Fruit fly (Drosophila melanogaster) whole organism, larva: ENCODE measurements around the gene CG17198.

Experiments
- noc ChIP-seq: fragments of 200-800 bp; sonication (Bioruptor generic); optimal IDR thresholded peaks from 3 replicates; lab custom pipeline; 2019; ENCODE audit warnings: missing biosample characterization, mild to moderate bottlenecking, missing genetic modification characterization, moderate library complexity

The CG17198 gene

DNA sequence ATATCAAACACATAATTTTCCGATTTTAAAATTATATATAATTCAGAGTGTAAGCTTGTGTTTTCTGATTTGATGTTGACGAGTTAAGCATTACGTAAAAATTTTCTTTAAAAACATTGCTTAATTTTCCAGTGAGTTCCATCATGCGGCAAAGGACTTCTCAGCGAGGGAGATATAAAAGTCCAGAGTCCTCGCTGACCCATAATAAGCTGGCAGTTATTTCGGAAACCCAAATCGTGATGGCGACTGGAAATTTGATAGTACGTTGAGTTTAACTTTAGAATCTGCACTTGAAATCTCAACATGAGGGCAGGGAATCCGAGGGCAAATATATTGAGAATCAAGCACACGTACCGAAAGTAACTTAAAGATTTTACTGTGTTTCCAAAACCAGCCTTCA is at the start of gene CG17198, which contains the start of gene CG17197:
Gene CG17198, minus strand, starts transcription at position 101 of the 400 bp plus-strand sequence.
Gene CG17197, minus strand, starts transcription at position 101 of the 400 bp plus-strand sequence.
- no peak for TF ChIP-seq noc (tag; lab: Kevin White, UChicago)

- TF ChIP-seq noc (tag; lab: Kevin White, UChicago): no peak
These were observed 40.0 kb upstream of the CG17198 start, which contains the start of gene CG14354 for dm6 chr3R:25815179-25815578. TSS of gene CG14354 (plus strand) at chr3R:25815479.

dm6 chr3R:25811611-25812010 is 36.4 kb upstream of the CG17198 start, which contains the start of the genes Acam and CG17770:
TSS of gene Acam (plus strand) at chr3R:25811911.
TSS of gene CG17770 (plus strand) at chr3R:25811911.
- no peak for TF ChIP-seq noc (tag; lab: Kevin White, UChicago)

DNA sequence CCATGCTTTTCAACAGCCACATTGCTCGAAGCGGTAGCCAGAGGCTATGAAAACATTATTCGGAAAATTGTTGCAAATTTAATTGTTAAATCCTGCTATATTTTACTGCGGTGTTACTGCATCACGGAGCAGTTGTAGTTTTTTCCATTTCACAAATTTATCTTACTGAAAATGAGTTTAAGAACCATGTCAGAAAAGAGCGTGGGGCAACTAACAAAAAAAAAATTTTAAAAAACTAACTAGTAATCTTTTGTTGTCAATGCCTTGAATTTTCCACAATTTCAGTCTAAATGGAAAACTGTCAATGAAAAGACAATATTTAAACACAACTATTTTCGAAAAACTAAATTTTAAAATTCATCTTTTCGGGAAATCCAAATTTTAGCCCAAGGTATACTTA is 35.6 kb upstream of the CG17198 start, which contains the start of gene CG5024:
Gene CG5024, plus strand, starts transcription at position 301 of the 400 bp plus-strand sequence.
- TF ChIP-seq noc (tag; lab: Kevin White, UChicago): no peak

DNA sequence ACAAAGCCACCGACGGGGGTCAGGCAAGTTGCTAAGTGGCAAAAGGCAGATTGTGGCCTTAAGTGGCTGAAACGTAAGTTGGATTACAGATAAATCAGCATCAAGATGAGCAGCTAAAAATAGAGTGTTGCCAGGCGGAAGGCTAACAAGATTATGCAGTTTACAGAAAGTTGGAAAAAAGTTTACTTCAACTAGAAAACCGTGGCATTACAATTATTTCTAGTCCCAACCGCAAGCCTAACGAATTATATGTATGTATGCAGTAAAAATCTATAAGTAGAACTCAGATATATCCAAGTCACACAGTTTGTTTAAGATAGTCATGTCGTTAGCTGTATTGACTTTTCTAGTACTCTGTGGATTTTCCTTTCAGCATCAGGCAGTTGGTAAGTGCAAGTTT is 31.0 kb upstream of the CG17198 start, which contains the start of gene BG642167:
Gene BG642167, plus strand, starts transcription at position 301 of the 400 bp plus-strand sequence.
- no peak for TF ChIP-seq noc (tag; lab: Kevin White, UChicago)

DNA sequence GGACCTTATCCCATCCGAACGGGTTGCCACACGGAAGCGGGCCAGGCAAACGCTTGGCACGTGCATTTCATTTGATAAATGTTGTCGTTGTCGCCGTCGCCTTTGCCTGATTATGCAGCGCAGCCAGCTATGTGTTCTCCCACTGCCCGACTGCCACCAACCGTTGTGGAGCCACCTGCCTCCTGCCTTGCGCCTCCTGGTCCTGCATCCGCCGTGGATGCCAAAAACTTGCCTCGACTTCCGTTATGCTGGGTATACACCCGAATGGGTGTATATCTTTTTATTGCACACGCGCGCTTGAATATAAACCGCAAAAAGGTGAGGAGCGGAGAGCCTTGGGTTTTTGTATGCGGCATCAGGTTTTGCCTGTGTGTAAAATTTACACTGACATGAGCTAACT is 16.6 kb upstream of the CG17198 start:
- TF ChIP-seq noc (tag; lab: Kevin White, UChicago): no peak

- no peak for TF ChIP-seq noc (tag; lab: Kevin White, UChicago)
These were observed 15.2 kb upstream of the CG17198 start, which contains the start of gene CG31093 for dm6 chr3R:25790371-25790770. TSS of gene CG31093 (minus strand) at chr3R:25790471.

- TF ChIP-seq noc (tag; lab: Kevin White, UChicago): no peak
These were observed 14.2 kb upstream of the CG17198 start, which contains the start of gene CG31380 for dm6 chr3R:25789355-25789754. TSS of gene CG31380 (minus strand) at chr3R:25789455.

- no peak for TF ChIP-seq noc (tag; lab: Kevin White, UChicago)
These were observed 12.0 kb upstream of the CG17198 start, which contains the start of gene CG4960 for dm6 chr3R:25787198-25787597. TSS of gene CG4960 (minus strand) at chr3R:25787298.

DNA sequence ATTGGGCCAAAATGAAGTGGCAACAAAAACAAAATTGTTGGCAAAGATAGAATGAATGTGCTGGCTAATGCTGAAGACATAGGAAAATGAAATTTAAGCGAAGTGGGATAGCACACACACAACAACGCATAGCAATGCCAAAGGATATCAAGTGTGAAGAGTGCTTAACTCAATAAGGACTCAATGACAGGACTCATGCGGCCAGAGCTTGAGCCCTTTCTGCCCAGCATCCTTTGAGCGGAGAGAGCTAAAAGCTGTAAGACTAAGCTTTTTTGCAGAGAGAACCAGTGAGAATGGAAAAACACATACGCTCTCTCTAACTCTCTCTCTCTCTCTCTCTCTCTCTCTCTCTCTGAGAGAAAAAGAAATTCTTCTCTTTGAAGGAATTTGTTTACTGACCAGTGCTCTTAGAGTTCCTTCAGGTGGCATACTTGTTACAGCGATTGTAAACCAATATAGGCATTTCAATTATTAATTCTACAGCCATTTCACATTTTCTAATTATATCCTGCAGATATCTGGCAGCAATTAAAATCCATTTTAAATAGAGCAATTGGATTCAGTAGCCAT is 7.8 kb upstream of the CG17198 start:
- TF ChIP-seq noc (tag; lab: Kevin White, UChicago): no peak

dm6 chr3R:25778205-25778604 is 3.0 kb upstream of the CG17198 start, which contains the start of gene CG4956:
TSS of gene CG4956 (minus strand) at chr3R:25778305.
- no peak for TF ChIP-seq noc (tag; lab: Kevin White, UChicago)

DNA sequence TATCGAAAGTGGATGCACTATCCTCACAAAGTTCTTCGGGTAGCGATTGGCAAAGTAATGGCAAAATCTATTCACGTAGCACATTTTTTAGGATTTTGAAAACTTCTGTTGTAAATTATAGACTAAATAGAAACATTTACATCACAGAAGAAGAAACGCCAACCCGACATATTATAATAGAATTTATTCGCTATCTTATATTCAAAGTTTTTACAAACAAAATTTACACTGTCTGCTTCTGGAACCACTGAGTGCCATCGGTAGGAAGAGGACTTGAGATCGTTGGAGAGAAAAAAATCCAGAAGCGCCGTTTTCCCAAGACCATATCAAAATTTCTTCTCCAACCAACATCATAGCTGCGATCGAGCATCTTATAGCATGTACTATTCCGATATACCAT is 1.9 kb upstream of the CG17198 start, which contains the start of gene CG17195:
Gene CG17195, minus strand, starts transcription at position 101 of the 400 bp plus-strand sequence.
- no peak for TF ChIP-seq noc (tag; lab: Kevin White, UChicago)

DNA sequence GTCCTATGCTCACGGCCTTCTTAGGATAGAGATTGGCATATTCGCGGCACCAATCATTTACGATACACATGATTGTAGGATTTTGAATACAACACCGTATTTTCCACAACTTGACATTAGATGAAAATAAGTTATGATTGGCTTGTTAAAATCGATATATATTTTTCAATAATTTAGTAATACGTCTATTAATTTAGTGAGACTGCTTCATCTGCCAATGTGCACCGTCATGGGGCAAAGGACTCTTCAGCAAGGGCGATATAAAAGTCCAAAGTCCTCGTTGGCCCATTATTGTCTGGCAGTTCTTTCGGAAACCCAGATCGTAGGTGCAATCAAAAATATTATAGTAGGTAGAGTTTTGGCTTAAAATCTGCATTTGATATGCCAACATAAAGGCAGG is 968 bp upstream of the CG17198 start, which contains the start of gene CG17196:
Gene CG17196, minus strand, starts transcription at position 101 of the 400 bp plus-strand sequence.
- no peak for TF ChIP-seq noc (tag; lab: Kevin White, UChicago)

dm6 chr3R:25763005-25763404 is 12.2 kb downstream of the CG17198 start, which contains the start of gene LpR1:
TSS of gene LpR1 (minus strand) at chr3R:25763105.
- no peak for TF ChIP-seq noc (tag; lab: Kevin White, UChicago)

DNA sequence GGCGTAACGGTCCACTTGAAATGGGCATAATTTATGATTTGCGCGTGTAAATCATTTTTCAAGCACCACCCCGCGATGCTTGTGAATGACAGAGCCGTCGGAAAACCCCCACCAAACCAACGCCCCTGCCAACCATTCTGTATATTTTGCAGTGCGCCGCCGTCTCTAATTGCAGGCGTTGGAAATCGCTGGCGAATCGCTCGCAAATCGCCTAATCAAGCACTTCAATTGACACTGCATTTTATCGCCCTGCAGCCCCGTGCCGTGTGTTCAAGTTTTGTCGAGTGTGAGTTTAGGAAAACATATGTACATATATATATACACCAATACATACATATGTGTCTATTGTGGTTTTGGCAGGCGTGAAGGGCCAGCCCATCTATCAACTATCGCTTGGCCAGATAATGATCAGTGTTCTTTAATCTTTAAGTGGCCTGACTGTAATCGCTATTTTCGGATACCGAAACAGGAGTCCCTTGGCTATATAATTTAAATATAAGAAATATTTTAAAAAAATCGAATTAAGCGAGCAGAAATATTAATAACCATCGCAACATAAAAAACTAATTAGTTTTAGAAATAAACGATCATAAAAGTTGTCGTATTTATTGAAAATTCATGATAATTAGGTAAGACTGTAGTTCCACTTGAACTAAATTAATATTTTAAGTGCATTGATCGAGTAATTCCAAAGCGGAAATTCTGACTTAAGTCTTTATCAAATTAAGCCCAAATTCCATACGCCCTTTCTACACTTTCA is 13.0 kb downstream of the CG17198 start:
- TF ChIP-seq noc (tag; lab: Kevin White, UChicago): no peak

DNA sequence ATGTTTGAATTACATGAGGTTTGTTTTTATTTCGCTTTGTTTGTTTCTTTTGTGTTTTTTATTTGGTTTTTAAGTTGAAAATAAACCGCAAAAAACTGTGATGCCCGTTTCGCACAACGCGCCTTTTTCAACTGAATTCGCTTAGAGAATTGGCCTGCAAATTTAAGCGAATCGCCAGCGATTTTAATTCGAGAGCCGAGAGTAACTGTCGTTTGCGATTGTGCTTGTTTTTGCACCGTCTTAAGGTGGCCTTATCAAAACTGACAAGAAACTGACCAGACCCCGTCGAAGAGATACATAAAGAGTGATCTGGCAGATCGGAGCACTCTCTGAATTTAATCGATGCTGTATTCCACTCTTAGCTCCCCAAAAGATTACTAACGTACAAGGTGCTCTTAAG is 15.0 kb downstream of the CG17198 start:
- TF ChIP-seq noc (tag; lab: Kevin White, UChicago): peak; percentile 39
